Fruit fly (Drosophila melanogaster) whole organism: ENCODE measurements around the gene CG7029.

Experiments used
- CG8478 ChIP-seq: fragments of >200 bp; optimal IDR thresholded peaks from 2 replicates; lab custom pipeline; 2018; ENCODE audit warnings: inconsistent platforms
- Dll ChIP-seq: fragments of >200 bp; optimal IDR thresholded peaks from 2 replicates; lab custom pipeline; 2017
- pan ChIP-seq: fragments of >200 bp; optimal IDR thresholded peaks from 2 replicates; lab custom pipeline; 2017
- psq ChIP-seq: fragments of >200 bp; optimal IDR thresholded peaks from 2 replicates; lab custom pipeline; 2017

DNA sequence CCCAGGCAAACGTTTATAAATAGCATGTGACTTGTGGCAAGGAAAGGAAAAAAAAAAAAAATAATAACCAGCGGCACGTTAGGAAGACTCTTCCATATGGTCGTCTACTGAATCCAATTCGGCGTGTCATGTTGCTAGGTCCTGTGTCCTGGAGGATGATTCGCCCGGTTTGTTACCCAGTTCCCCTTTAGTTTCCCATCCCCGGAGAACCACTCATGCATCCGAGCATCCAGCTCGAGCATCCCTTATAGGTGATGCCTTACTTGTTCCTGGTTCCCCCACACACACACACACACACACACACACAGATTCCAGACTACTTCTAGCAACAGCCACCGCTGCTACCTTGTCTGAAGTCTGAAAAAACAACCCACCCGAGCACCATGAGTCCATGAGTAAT lies 32.8 kb upstream of the CG7029 start:
- TF ChIP-seq psq (lab: Kevin White, UChicago) = no peak
- no peak for TF ChIP-seq Dll (lab: Kevin White, UChicago)
- no peak for TF ChIP-seq pan (lab: Kevin White, UChicago)
- TF ChIP-seq CG8478 = no peak
